Fruit fly (Drosophila melanogaster) whole organism, embryonic: ENCODE results near the gene CG42820.
A peak's percentile ranks its signal among the peaks of the same experiment; 100 is the strongest.

Source experiments
- CG10274 ChIP-seq: fragments of 200-800 bp; sonication (Bioruptor generic); optimal IDR thresholded peaks from 3 replicates; lab custom pipeline; 2017; ENCODE audit warnings: missing biosample characterization, mild to moderate bottlenecking, missing genetic modification characterization
- CG10543 ChIP-seq: fragments of 200-800 bp; sonication (Bioruptor generic); optimal IDR thresholded peaks from 3 replicates; lab custom pipeline; 2017; ENCODE audit warnings: missing biosample characterization, mild to moderate bottlenecking, missing genetic modification characterization, moderate library complexity
- CG11247 ChIP-seq: fragments of 200-800 bp; sonication (Bioruptor generic); IDR thresholded peaks from 2 replicates; pipeline ENCODE4 v1.3.6; 2022; ENCODE audit warnings: missing biosample characterization, missing genetic modification characterization
- CG12104 ChIP-seq: fragments of 200-800 bp; sonication (Bioruptor generic); optimal IDR thresholded peaks from 3 replicates; lab custom pipeline; 2016; ENCODE audit warnings: missing biosample characterization, missing genetic modification characterization
- CG14014 ChIP-seq: fragments of 200-800 bp; sonication (Bioruptor generic); IDR thresholded peaks from 2 replicates; pipeline ENCODE4 v1.3.6; 2022; ENCODE audit warnings: missing biosample characterization, missing genetic modification characterization
- CG15073 ChIP-seq: fragments of 200-800 bp; sonication (Bioruptor generic); optimal IDR thresholded peaks from 2 replicates; lab custom pipeline; 2016; ENCODE audit warnings: missing biosample characterization, missing genetic modification characterization
- CG18619 ChIP-seq: fragments of 200-800 bp; sonication (Bioruptor generic); optimal IDR thresholded peaks from 3 replicates; lab custom pipeline; 2017; ENCODE audit warnings: missing biosample characterization, mild to moderate bottlenecking, missing genetic modification characterization
- CG2678 ChIP-seq: fragments of 200-800 bp; sonication (Bioruptor generic); optimal IDR thresholded peaks from 3 replicates; lab custom pipeline; 2019; ENCODE audit warnings: missing biosample characterization, mild to moderate bottlenecking, missing genetic modification characterization, moderate library complexity
- CG2875 ChIP-seq: fragments of 200-800 bp; sonication (Bioruptor generic); optimal IDR thresholded peaks from 2 replicates; lab custom pipeline; 2017; ENCODE audit warnings: missing biosample characterization, mild to moderate bottlenecking, missing genetic modification characterization, missing genetic modification reagents
- CG33213 ChIP-seq: fragments of 200-800 bp; sonication (Bioruptor generic); optimal IDR thresholded peaks from 3 replicates; lab custom pipeline; 2016; ENCODE audit warnings: missing biosample characterization, missing genetic modification characterization
- CG3995 ChIP-seq: fragments of 200-800 bp; sonication (Bioruptor generic); optimal IDR thresholded peaks from 3 replicates; lab custom pipeline; 2016; ENCODE audit warnings: missing biosample characterization, missing genetic modification characterization
- CG43689 ChIP-seq: fragments of 200-800 bp; sonication (Bioruptor generic); IDR thresholded peaks from 2 replicates; pipeline ENCODE4 v1.3.6; 2022; ENCODE audit warnings: missing biosample characterization, missing genetic modification characterization
- CG4404 ChIP-seq: fragments of 200-800 bp; sonication (Bioruptor generic); IDR thresholded peaks from 2 replicates; pipeline ENCODE4 v1.3.6; 2022; ENCODE audit warnings: missing biosample characterization, missing genetic modification characterization
- CG5180 ChIP-seq: fragments of 200-800 bp; sonication (Bioruptor generic); optimal IDR thresholded peaks from 3 replicates; lab custom pipeline; 2017; ENCODE audit warnings: missing biosample characterization, missing genetic modification characterization, mild to moderate bottlenecking, moderate library complexity, missing genetic modification reagents
- CG6254 ChIP-seq: fragments of 200-800 bp; sonication (Bioruptor generic); optimal IDR thresholded peaks from 3 replicates; lab custom pipeline; 2017; ENCODE audit warnings: mild to moderate bottlenecking, missing biosample characterization, missing genetic modification reagents, missing genetic modification characterization
- CG8924 ChIP-seq: fragments of 200-800 bp; optimal IDR thresholded peaks from 3 replicates; lab custom pipeline; 2019; ENCODE audit warnings: missing biosample characterization, mild to moderate bottlenecking, missing genetic modification characterization, moderate library complexity
- Camta ChIP-seq: fragments of 200-800 bp; sonication (Bioruptor generic); optimal IDR thresholded peaks from 2 replicates; lab custom pipeline; 2016; ENCODE audit warnings: missing biosample characterization, missing genetic modification characterization
- Deaf1 ChIP-seq: fragments of 200-800 bp; optimal IDR thresholded peaks from 3 replicates; lab custom pipeline; 2019; ENCODE audit warnings: missing biosample characterization, mild to moderate bottlenecking, missing genetic modification characterization, moderate library complexity
- Doc3 ChIP-seq: fragments of 200-800 bp; sonication (Bioruptor generic); IDR thresholded peaks from 3 replicates; pipeline ENCODE4 v1.3.6; 2022; ENCODE audit warnings: missing biosample characterization, missing genetic modification characterization; ENCODE audit not compliant: partially characterized antibody
- Elba2 ChIP-seq: fragments of 200-800 bp; sonication (Bioruptor generic); optimal IDR thresholded peaks from 3 replicates; lab custom pipeline; 2016; ENCODE audit warnings: missing biosample characterization, missing genetic modification characterization
- Ets65A ChIP-seq: fragments of 200-800 bp; sonication (Bioruptor generic); peaks from one replicate; lab custom pipeline; 2016; ENCODE audit warnings: missing biosample characterization, missing genetic modification characterization
- Gsc ChIP-seq: fragments of 200-800 bp; sonication (Bioruptor generic); IDR thresholded peaks from 2 replicates; pipeline ENCODE4 v1.3.6; 2022; ENCODE audit warnings: missing biosample characterization, missing genetic modification characterization
- Hr78 ChIP-seq, 2 experiments: fragments of 200-800 bp in 1 of 2; fragments of >200 bp in 1 of 2; sonication (Bioruptor generic) in 1 of 2; optimal IDR thresholded peaks; 2 replicates each; lab custom pipeline; 2017 to 2019; ENCODE audit warnings: missing biosample characterization in 2 of 2, missing genetic modification characterization in 2 of 2, mild to moderate bottlenecking in 1 of 2, moderate library complexity in 1 of 2
- NC2β ChIP-seq: fragments of 200-800 bp; sonication (Bioruptor generic); optimal IDR thresholded peaks from 2 replicates; lab custom pipeline; 2016; ENCODE audit warnings: missing biosample characterization, missing genetic modification characterization
- Neu2 ChIP-seq: fragments of 200-800 bp; sonication (Bioruptor generic); optimal IDR thresholded peaks from 3 replicates; lab custom pipeline; 2016; ENCODE audit warnings: missing biosample characterization, missing genetic modification characterization, borderline replicate concordance
- Scr ChIP-seq: fragments of 200-800 bp; sonication (Bioruptor generic); IDR thresholded peaks from 2 replicates; pipeline ENCODE4 v1.3.6; 2022; ENCODE audit warnings: missing biosample characterization, missing genetic modification characterization; ENCODE audit not compliant: partially characterized antibody
- Six4 ChIP-seq: fragments of 200-800 bp; sonication (Bioruptor generic); optimal IDR thresholded peaks from 2 replicates; lab custom pipeline; 2016; ENCODE audit warnings: missing biosample characterization, missing genetic modification characterization
- Spps ChIP-seq: fragments of 200-800 bp; sonication (Bioruptor generic); optimal IDR thresholded peaks from 2 replicates; lab custom pipeline; 2018; ENCODE audit warnings: missing biosample characterization, mild to moderate bottlenecking, missing genetic modification characterization
- Tbp ChIP-seq: fragments of >200 bp; optimal IDR thresholded peaks from 2 replicates; lab custom pipeline; 2018; ENCODE audit warnings: missing biosample characterization, missing genetic modification characterization
- bowl ChIP-seq: fragments of 200-800 bp; sonication (Bioruptor generic); IDR thresholded peaks from 2 replicates; pipeline ENCODE4 v1.3.6; 2022; ENCODE audit warnings: missing biosample characterization, missing genetic modification characterization
- chn ChIP-seq: fragments of 200-800 bp; sonication (Bioruptor generic); optimal IDR thresholded peaks from 2 replicates; lab custom pipeline; 2016; ENCODE audit warnings: missing biosample characterization, missing genetic modification characterization
- cwo ChIP-seq: fragments of 200-800 bp; sonication (Bioruptor generic); optimal IDR thresholded peaks from 3 replicates; lab custom pipeline; 2017; ENCODE audit warnings: missing biosample characterization, missing genetic modification characterization, mild to moderate bottlenecking, moderate library complexity, missing genetic modification reagents
- dan ChIP-seq: fragments of 200-800 bp; sonication (Bioruptor generic); IDR thresholded peaks from 2 replicates; pipeline ENCODE4 v1.3.6; 2022; ENCODE audit warnings: missing biosample characterization, missing genetic modification characterization
- esg ChIP-seq: fragments of 200-800 bp; sonication (Bioruptor generic); conservative IDR thresholded peaks from 2 replicates; pipeline ENCODE4 v1.3.6; 2022; ENCODE audit warnings: missing biosample characterization, missing genetic modification characterization
- her ChIP-seq: fragments of 200-800 bp; sonication (Bioruptor generic); optimal IDR thresholded peaks from 2 replicates; lab custom pipeline; 2016; ENCODE audit warnings: missing biosample characterization, missing genetic modification characterization
- jumu ChIP-seq: fragments of 200-800 bp; sonication (Bioruptor generic); optimal IDR thresholded peaks from 3 replicates; lab custom pipeline; 2016; ENCODE audit warnings: missing biosample characterization, missing genetic modification characterization
- lab ChIP-seq: fragments of 200-800 bp; sonication (Bioruptor generic); optimal IDR thresholded peaks from 3 replicates; lab custom pipeline; 2017; ENCODE audit warnings: missing biosample characterization, missing genetic modification characterization, mild to moderate bottlenecking, moderate library complexity, missing genetic modification reagents
- lmd ChIP-seq: fragments of 200-800 bp; sonication (Bioruptor generic); IDR thresholded peaks from 2 replicates; pipeline ENCODE4 v1.3.6; 2022; ENCODE audit warnings: missing biosample characterization, missing genetic modification characterization
- nmo ChIP-seq: fragments of 200-800 bp; sonication (Bioruptor generic); optimal IDR thresholded peaks from 2 replicates; lab custom pipeline; 2018; ENCODE audit warnings: missing biosample characterization, mild to moderate bottlenecking, missing genetic modification characterization, moderate library complexity
- onecut ChIP-seq: fragments of 200-800 bp; sonication (Bioruptor generic); IDR thresholded peaks from 2 replicates; pipeline ENCODE4 v1.3.6; 2022; ENCODE audit warnings: missing biosample characterization, missing genetic modification characterization
- phol ChIP-seq: fragments of 200-800 bp; sonication (Bioruptor generic); optimal IDR thresholded peaks from 3 replicates; lab custom pipeline; 2018; ENCODE audit warnings: missing biosample characterization, mild to moderate bottlenecking, missing genetic modification characterization, moderate library complexity
- salm ChIP-seq: fragments of 200-800 bp; sonication (Bioruptor generic); optimal IDR thresholded peaks from 2 replicates; lab custom pipeline; 2018; ENCODE audit warnings: missing biosample characterization, mild to moderate bottlenecking, missing genetic modification characterization
- seq ChIP-seq: fragments of 200-800 bp; sonication (Bioruptor generic); IDR thresholded peaks from 2 replicates; pipeline ENCODE4 v1.3.6; 2022; ENCODE audit warnings: missing biosample characterization, missing genetic modification characterization
- shn ChIP-seq: fragments of 200-800 bp; sonication (Bioruptor generic); optimal IDR thresholded peaks from 3 replicates; lab custom pipeline; 2016; ENCODE audit warnings: missing biosample characterization, missing genetic modification characterization
- sima ChIP-seq: fragments of 200-800 bp; sonication (Bioruptor generic); optimal IDR thresholded peaks from 2 replicates; lab custom pipeline; 2016; ENCODE audit warnings: missing biosample characterization, missing genetic modification characterization
- slou ChIP-seq: fragments of 200-800 bp; sonication (Bioruptor generic); optimal IDR thresholded peaks from 3 replicates; lab custom pipeline; 2016; ENCODE audit warnings: missing biosample characterization, missing genetic modification characterization
- sna ChIP-seq: fragments of 200-800 bp; sonication (Bioruptor generic); IDR thresholded peaks from 2 replicates; pipeline ENCODE4 v1.3.6; 2022; ENCODE audit warnings: missing biosample characterization, missing genetic modification characterization; ENCODE audit not compliant: partially characterized antibody
- toy ChIP-seq: fragments of 200-800 bp; sonication (Bioruptor generic); IDR thresholded peaks from 2 replicates; pipeline ENCODE4 v1.3.6; 2022; ENCODE audit warnings: missing biosample characterization, missing genetic modification characterization
- vfl ChIP-seq: fragments of 200-800 bp; sonication (Bioruptor generic); optimal IDR thresholded peaks from 2 replicates; lab custom pipeline; 2016; ENCODE audit warnings: missing biosample characterization, missing genetic modification characterization
- wdn ChIP-seq: fragments of 200-800 bp; sonication (Bioruptor generic); IDR thresholded peaks from 2 replicates; pipeline ENCODE4 v1.3.6; 2022; ENCODE audit warnings: missing biosample characterization, missing genetic modification characterization

The CG42820 gene

DNA sequence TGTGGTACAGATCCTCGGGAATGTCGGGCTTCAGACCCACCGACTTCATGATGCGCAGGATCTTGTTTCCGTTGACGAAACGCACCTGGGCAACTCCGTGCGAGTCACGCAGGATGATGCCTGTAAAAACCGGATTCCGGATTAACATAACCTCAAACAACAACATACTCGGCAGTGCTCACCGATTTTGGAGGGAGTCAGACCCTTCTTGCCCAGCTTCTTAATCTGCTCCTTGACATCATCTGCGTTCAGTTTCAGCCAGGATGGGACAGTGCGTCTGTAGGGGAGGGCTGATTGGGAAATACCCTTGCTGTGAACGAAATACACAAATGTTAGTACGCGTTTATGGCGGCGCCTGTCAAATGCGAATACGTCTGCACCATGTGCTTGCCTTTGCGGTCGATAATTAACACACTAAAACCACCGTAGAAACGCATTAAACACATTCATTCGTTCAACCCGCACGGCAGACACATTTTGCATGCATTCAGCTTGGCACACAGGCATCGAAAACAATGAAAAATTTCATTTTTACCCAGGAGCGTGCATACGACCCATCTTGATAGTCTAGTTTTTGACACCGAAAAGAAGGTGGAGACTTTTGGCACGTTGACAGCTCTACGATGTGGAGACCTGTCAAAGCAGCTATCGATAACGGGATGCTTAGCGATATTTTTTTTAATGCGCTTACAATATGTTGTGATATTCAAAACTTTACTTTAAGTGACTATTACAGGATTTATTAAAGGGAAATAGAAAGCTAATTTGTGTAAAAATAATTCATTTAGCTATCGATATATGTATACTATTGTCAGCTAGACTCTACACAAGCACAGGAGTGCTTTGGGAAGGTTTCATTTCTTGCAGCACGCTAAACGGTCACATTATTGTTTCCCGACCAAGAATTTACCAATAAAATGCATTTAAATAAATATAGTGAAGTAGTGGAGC is 27.9 kb downstream of the CG42820 start, which contains the start of the genes RpS13 and CSN8 (continued):
- TF ChIP-seq CG2875 (no peak), seq (GFP tag; lab: Robert Waterston, UW) (no peak), chn (GFP tag; lab: Kevin White, UChicago) (no peak), sima (no peak), onecut (GFP tag; lab: Robert Waterston, UW) (no peak), CG12104 (no peak), slou (GFP tag; lab: Kevin White, UChicago) (no peak), dan (no peak), Ets65A (no peak), CG6254 (GFP tag; lab: Kevin White, UChicago) (no peak), sna (GFP tag; lab: Robert Waterston, UW) (peak; percentile 95), shn (GFP tag; lab: Kevin White, UChicago) (no peak), Spps (tag; lab: Kevin White, UChicago) (no peak), Scr (GFP tag; lab: Robert Waterston, UW) (peak; percentile 98), her (no peak), CG10543 (GFP tag; lab: Kevin White, UChicago) (no peak), toy (GFP tag; lab: Robert Waterston, UW) (no peak), phol (tag; lab: Kevin White, UChicago) (peak; percentile 70), CG43689 (no peak), CG2678 (tag; lab: Kevin White, UChicago) (peak; percentile 26), CG5180 (GFP tag; lab: Kevin White, UChicago) (no peak), jumu (GFP tag; lab: Kevin White, UChicago) (no peak), NC2β (GFP tag; lab: Kevin White, UChicago) (peak; percentile 43), Hr78 (GFP tag; optimal IDR thresholded peaks at IDR 0.05; lab: Kevin White, UChicago) (no peak), bowl (GFP tag; lab: Robert Waterston, UW) (no peak), Doc3 (peak; percentile 93), Camta (GFP tag; lab: Kevin White, UChicago) (no peak), CG14014 (GFP tag; lab: Robert Waterston, UW) (no peak), esg (no peak), Tbp (GFP tag; lab: Kevin White, UChicago) (no peak), Neu2 (GFP tag; lab: Kevin White, UChicago) (no peak), CG33213 (GFP tag; lab: Kevin White, UChicago) (peak; percentile 28), Deaf1 (tag; lab: Kevin White, UChicago) (no peak), CG10274 (GFP tag; lab: Kevin White, UChicago) (no peak), wdn (GFP tag; lab: Robert Waterston, UW) (no peak), CG11247 (GFP tag; lab: Robert Waterston, UW) (no peak), CG3995 (peak; percentile 81), CG18619 (GFP tag; lab: Kevin White, UChicago) (no peak), Gsc (GFP tag; lab: Robert Waterston, UW) (no peak), salm (tag; lab: Kevin White, UChicago) (peak; percentile 4), CG8924 (tag; lab: Kevin White, UChicago) (peak; percentile 38), CG4404 (no peak), vfl (no peak), cwo (no peak), Six4 (no peak), nmo (peak; percentile 67), CG15073 (GFP tag; lab: Kevin White, UChicago) (no peak), Elba2 (GFP tag; lab: Kevin White, UChicago) (no peak), lab (GFP tag; lab: Kevin White, UChicago) (peak; percentile 25), lmd (no peak)
